Worm (Caenorhabditis elegans) whole organism, late embryonic: ENCODE measurements around the gene fbxb-111.

ENCODE experiments used
- C38D4.7 ChIP-seq: fragments of 200-800 bp; sonication (Bioruptor generic); optimal IDR thresholded peaks from 2 replicates; lab custom pipeline; 2018; ENCODE audit warnings: mild to moderate bottlenecking, missing genetic modification characterization, moderate library complexity, missing compliant biosample characterization
- F13H6.1 ChIP-seq: sonication (generic microtip); optimal IDR thresholded peaks from 2 replicates; lab custom pipeline; 2016; ENCODE audit warnings: missing genetic modification characterization, missing compliant biosample characterization
- K02D7.2 ChIP-seq: sonication (generic microtip); optimal IDR thresholded peaks from 2 replicates; lab custom pipeline; 2017; ENCODE audit warnings: mild to moderate bottlenecking, missing genetic modification characterization, missing compliant biosample characterization
- K09A11.1 ChIP-seq: sonication (generic microtip); optimal IDR thresholded peaks from 2 replicates; lab custom pipeline; 2017; ENCODE audit warnings: antibody characterized with exemption, mild to moderate bottlenecking, missing genetic modification characterization, missing compliant biosample characterization; ENCODE audit not compliant: insufficient read depth
- T23F11.4 ChIP-seq: fragments of 200-800 bp; sonication (Bioruptor generic); optimal IDR thresholded peaks from 2 replicates; lab custom pipeline; 2018; ENCODE audit warnings: mild to moderate bottlenecking, missing genetic modification characterization, missing compliant biosample characterization
- Y22D7AL.16 ChIP-seq: sonication (generic microtip); optimal IDR thresholded peaks from 2 replicates; lab custom pipeline; 2016; ENCODE audit warnings: missing genetic modification characterization, missing compliant biosample characterization
- ahr-1 ChIP-seq: sonication (generic microtip); optimal IDR thresholded peaks from 2 replicates; lab custom pipeline; 2016; ENCODE audit warnings: missing genetic modification characterization, missing compliant biosample characterization
- ama-1 ChIP-seq: fragments of 150-350 bp; optimal IDR thresholded peaks from 2 replicates; lab custom pipeline; 2014
- ceh-2 ChIP-seq: sonication (generic microtip); optimal IDR thresholded peaks from 2 replicates; lab custom pipeline; 2016; ENCODE audit warnings: missing genotype, missing genetic modification characterization, missing compliant biosample characterization
- ceh-22 ChIP-seq: sonication (generic microtip); optimal IDR thresholded peaks from 2 replicates; lab custom pipeline; 2017; ENCODE audit warnings: missing biosample characterization, missing genetic modification characterization
- ceh-34 ChIP-seq: sonication (generic microtip); optimal IDR thresholded peaks from 2 replicates; lab custom pipeline; 2016; ENCODE audit warnings: mild to moderate bottlenecking, missing genetic modification characterization, missing compliant biosample characterization
- ceh-45 ChIP-seq: fragments of 200-800 bp; sonication (Bioruptor generic); IDR thresholded peaks from 2 replicates; pipeline ENCODE4 v1.3.6; 2022; ENCODE audit warnings: missing genetic modification reagents, missing genetic modification characterization, missing compliant biosample characterization
- ceh-48 ChIP-seq: sonication (generic microtip); optimal IDR thresholded peaks from 2 replicates; lab custom pipeline; 2016; ENCODE audit warnings: missing genetic modification characterization, inconsistent platforms, missing compliant biosample characterization
- ceh-6 ChIP-seq: fragments of 200-800 bp; sonication (Bioruptor generic); optimal IDR thresholded peaks from 2 replicates; lab custom pipeline; 2018; ENCODE audit warnings: mild to moderate bottlenecking, missing genetic modification characterization, missing compliant biosample characterization
- che-1 ChIP-seq: sonication (generic microtip); optimal IDR thresholded peaks from 2 replicates; lab custom pipeline; 2016; ENCODE audit warnings: mild to moderate bottlenecking, missing genetic modification characterization, missing compliant biosample characterization
- dmd-4 ChIP-seq: sonication (generic microtip); optimal IDR thresholded peaks from 2 replicates; lab custom pipeline; 2016; ENCODE audit warnings: borderline replicate concordance, missing genetic modification characterization, missing compliant biosample characterization
- elt-4 ChIP-seq: sonication (generic microtip); optimal IDR thresholded peaks from 2 replicates; lab custom pipeline; 2016; ENCODE audit warnings: missing genetic modification characterization, missing compliant biosample characterization
- fax-1 ChIP-seq: sonication (generic microtip); optimal IDR thresholded peaks from 2 replicates; lab custom pipeline; 2016; ENCODE audit warnings: missing genotype, missing genetic modification characterization, missing compliant biosample characterization
- fkh-10 ChIP-seq: fragments of 150-350 bp; optimal IDR thresholded peaks from 2 replicates; lab custom pipeline; 2014; ENCODE audit warnings: missing biosample characterization, missing genetic modification reagents, missing genetic modification characterization
- fkh-6 ChIP-seq: sonication (generic microtip); optimal IDR thresholded peaks from 2 replicates; lab custom pipeline; 2016; ENCODE audit warnings: missing genetic modification characterization, missing compliant biosample characterization
- hlh-13 ChIP-seq: fragments of 200-800 bp; sonication (Bioruptor generic); optimal IDR thresholded peaks from 2 replicates; lab custom pipeline; 2018; ENCODE audit warnings: mild to moderate bottlenecking, missing genetic modification characterization, missing compliant biosample characterization
- hlh-6 ChIP-seq: sonication (generic microtip); optimal IDR thresholded peaks from 2 replicates; lab custom pipeline; 2016; ENCODE audit warnings: missing genotype, missing genetic modification characterization, missing compliant biosample characterization
- nhr-11 ChIP-seq: fragments of 150-350 bp; optimal IDR thresholded peaks from 2 replicates; lab custom pipeline; 2014; ENCODE audit warnings: missing biosample characterization, missing genetic modification characterization
- odd-2 ChIP-seq: sonication (generic microtip); optimal IDR thresholded peaks from 2 replicates; lab custom pipeline; 2017; ENCODE audit warnings: antibody characterized with exemption, mild to moderate bottlenecking, missing genetic modification characterization, missing compliant biosample characterization
- pat-9 ChIP-seq: fragments of 200-800 bp; sonication (Bioruptor generic); optimal IDR thresholded peaks from 2 replicates; lab custom pipeline; 2018; ENCODE audit warnings: mild to moderate bottlenecking, missing genetic modification characterization, moderate library complexity, missing compliant biosample characterization
- pax-1 ChIP-seq: fragments of 150-350 bp; optimal IDR thresholded peaks from 2 replicates; lab custom pipeline; 2014; ENCODE audit warnings: missing biosample characterization, missing genetic modification characterization
- pros-1 ChIP-seq: fragments of 150-350 bp; optimal IDR thresholded peaks from 2 replicates; lab custom pipeline; 2014; ENCODE audit warnings: missing biosample characterization, missing genetic modification reagents, missing genetic modification characterization
- ref-2 ChIP-seq: sonication (generic microtip); optimal IDR thresholded peaks from 2 replicates; lab custom pipeline; 2016; ENCODE audit warnings: missing genetic modification characterization, missing compliant biosample characterization
- rnt-1 ChIP-seq: sonication (generic microtip); optimal IDR thresholded peaks from 2 replicates; lab custom pipeline; 2016; ENCODE audit warnings: missing genetic modification characterization, missing compliant biosample characterization
- sox-2 ChIP-seq: fragments of 200-800 bp; sonication (Bioruptor generic); IDR thresholded peaks from 2 replicates; pipeline ENCODE4 v1.3.6; 2022; ENCODE audit warnings: missing genetic modification reagents, missing genetic modification characterization, missing compliant biosample characterization
- tbx-2 ChIP-seq: sonication (generic microtip); optimal IDR thresholded peaks from 2 replicates; lab custom pipeline; 2016; ENCODE audit warnings: missing genetic modification characterization, missing compliant biosample characterization
- tbx-7 ChIP-seq: sonication (generic microtip); optimal IDR thresholded peaks from 2 replicates; lab custom pipeline; 2016; ENCODE audit warnings: missing genotype, missing genetic modification characterization, missing compliant biosample characterization
- unc-3 ChIP-seq, 2 experiments: fragments of 200-800 bp in 1 of 2; sonication (Bioruptor generic) in 1 of 2; sonication (generic microtip) in 1 of 2; conservative IDR thresholded peaks in 1 of 2; optimal IDR thresholded peaks in 1 of 2; 2 replicates each; pipeline versions ENCODE4 v1.3.6 to Lab custom; 2016 to 2022; ENCODE audit warnings: missing compliant biosample characterization in 2 of 2, missing genetic modification characterization in 2 of 2, missing genetic modification reagents in 1 of 2
- unc-42 ChIP-seq: sonication (generic microtip); optimal IDR thresholded peaks from 2 replicates; lab custom pipeline; 2016; ENCODE audit warnings: missing genotype, missing genetic modification characterization, missing compliant biosample characterization
- unc-55 ChIP-seq: sonication (generic microtip); optimal IDR thresholded peaks from 2 replicates; lab custom pipeline; 2017; ENCODE audit warnings: missing biosample characterization, missing genetic modification reagents, missing genetic modification characterization
- zip-5 ChIP-seq: sonication (generic microtip); optimal IDR thresholded peaks from 2 replicates; lab custom pipeline; 2016; ENCODE audit warnings: missing genetic modification characterization, missing compliant biosample characterization

Gene fbxb-111

ce11 chrII:2773534-2773933, 1.3 kb downstream of the fbxb-111 start, which contains the start of gene sdz-9:
Gene sdz-9 (minus strand): TSS chrII:2773634.
- TF ChIP-seq pax-1 (tag; lab: Kevin White, UChicago) (no peak), zip-5 (tag; lab: Kevin White, UChicago) (no peak), hlh-6 (tag; lab: Kevin White, UChicago) (no peak), elt-4 (no peak), dmd-4 (no peak), K09A11.1 (tag; lab: Kevin White, UChicago) (no peak), nhr-11 (tag; lab: Kevin White, UChicago) (no peak), odd-2 (tag; lab: Kevin White, UChicago) (no peak), ama-1 (lab: Kevin White, UChicago) (no peak), ceh-6 (GFP tag; lab: Kevin White, UChicago) (no peak), hlh-13 (GFP tag; lab: Kevin White, UChicago) (no peak), sox-2 (GFP tag; lab: Robert Waterston, UW) (no peak), tbx-2 (tag; lab: Kevin White, UChicago) (no peak), C38D4.7 (GFP tag; lab: Kevin White, UChicago) (no peak), T23F11.4 (GFP tag; lab: Kevin White, UChicago) (no peak), pat-9 (tag; lab: Kevin White, UChicago) (no peak), unc-42 (tag; lab: Kevin White, UChicago) (no peak), ceh-22 (tag; lab: Kevin White, UChicago) (no peak)

ce11 chrII:2772166-2772565, 2.6 kb downstream of the fbxb-111 start, which contains the start of gene sdz-10:
Gene sdz-10 (minus strand): TSS chrII:2772266.
- TF ChIP-seq rnt-1 (tag; lab: Kevin White, UChicago) (no peak), ceh-45 (GFP tag; lab: Robert Waterston, UW) (no peak), unc-55 (GFP tag; lab: Kevin White, UChicago) (no peak), ceh-2 (tag; lab: Kevin White, UChicago) (no peak), fax-1 (tag; lab: Kevin White, UChicago) (no peak), che-1 (tag; lab: Kevin White, UChicago) (no peak), dmd-4 (no peak), tbx-7 (tag; lab: Kevin White, UChicago) (no peak), ceh-34 (no peak), hlh-6 (tag; lab: Kevin White, UChicago) (no peak)
- TF ChIP-seq, all 69 proteins: peak for 0

- no peak for TF ChIP-seq F13H6.1 (tag; lab: Kevin White, UChicago)
- TF ChIP-seq ref-2 (tag; lab: Kevin White, UChicago): no peak
- TF ChIP-seq ceh-6 (GFP tag; lab: Kevin White, UChicago): no peak
- TF ChIP-seq, all 69 proteins: peak for 0
Observed at ce11 chrII:2770788-2771187, 4.0 kb downstream of the fbxb-111 start, which contains the start of gene fbxb-105. Gene fbxb-105 (minus strand): TSS chrII:2770888.

- TF ChIP-seq fkh-6 (tag; lab: Kevin White, UChicago) (no peak), K02D7.2 (tag; lab: Kevin White, UChicago) (no peak), ahr-1 (tag; lab: Kevin White, UChicago) (no peak), C38D4.7 (GFP tag; lab: Kevin White, UChicago) (no peak), ceh-2 (tag; lab: Kevin White, UChicago) (no peak), ama-1 (lab: Kevin White, UChicago) (no peak), ceh-34 (no peak), fkh-10 (GFP tag; lab: Kevin White, UChicago) (no peak), ceh-48 (tag; lab: Kevin White, UChicago) (no peak), Y22D7AL.16 (tag; lab: Kevin White, UChicago) (no peak), pros-1 (no peak), unc-3 (GFP tag; conservative IDR thresholded peaks at IDR 0.05; lab: Robert Waterston, UW) (no peak), unc-3 (tag; optimal IDR thresholded peaks at IDR 0.05; lab: Kevin White, UChicago) (no peak)
Observed at ce11 chrII:2769021-2769420, 5.8 kb downstream of the fbxb-111 start, which contains the start of gene F08D12.7. Gene F08D12.7 (minus strand): TSS chrII:2769121.
